Worm (Caenorhabditis elegans): Measurements from ENCODE around the gene F58E6.8.

DNA sequence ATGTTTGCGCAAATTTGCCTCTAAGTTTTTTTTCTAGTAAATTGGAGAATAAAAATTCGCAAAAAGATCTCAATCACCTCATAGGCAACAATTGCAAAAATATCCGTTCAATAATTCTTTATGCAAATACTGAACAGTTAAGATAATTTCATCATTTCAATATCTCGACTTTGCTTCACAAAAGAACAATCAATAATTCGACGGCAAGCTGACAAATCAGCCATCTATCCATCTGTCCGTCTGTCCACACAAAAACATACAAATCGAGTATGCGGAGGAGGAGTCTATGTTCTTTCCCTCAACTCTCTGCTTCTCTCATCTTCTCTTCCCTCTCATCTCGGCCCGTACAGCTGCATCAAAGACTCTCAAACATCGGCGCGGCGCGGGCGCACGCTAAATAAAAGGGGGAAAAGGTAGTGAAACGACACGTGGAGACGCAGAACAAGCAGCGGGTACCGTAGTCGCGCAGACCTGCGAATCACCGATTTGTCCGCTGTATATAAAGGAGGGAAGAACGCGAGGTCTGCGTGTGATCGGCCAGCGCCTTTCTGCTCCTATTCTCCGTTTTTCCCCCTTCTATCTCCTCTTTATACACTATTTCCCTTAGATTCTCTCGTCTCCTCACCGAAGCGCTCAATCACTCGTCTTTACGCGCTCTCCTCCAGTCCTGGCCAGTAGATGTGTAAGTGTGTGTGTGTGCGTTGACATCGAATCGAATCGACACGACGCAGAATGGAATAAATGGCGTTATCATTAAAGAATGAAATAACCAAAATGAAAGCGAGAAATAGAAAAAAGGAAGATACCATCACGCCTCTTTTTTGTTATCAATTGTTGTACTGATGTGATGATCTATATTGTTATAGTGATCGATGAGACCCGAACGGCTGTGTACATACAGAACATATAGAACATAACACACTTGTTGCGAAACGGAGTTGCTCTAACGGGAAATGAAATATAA is 24.6 kb downstream of the F58E6.8 start:
- peak; percentile 77 for TF ChIP-seq flt-1 (GFP tag; IDR thresholded peaks at IDR 0.05)
- no peak; the same call in 1 of the 2 replicates for TF ChIP-seq tab-1 (GFP tag; IDR thresholded peaks at IDR 0.05)
- TF ChIP-seq cog-1 (tag; optimal IDR thresholded peaks at IDR 0.05), result peak; percentile 97
- TF ChIP-seq ref-1 (GFP tag; conservative IDR thresholded peaks at IDR 0.05), result 0 out of 2 replicates have a peak, but pooled peaks have one; percentile 27
- TF ChIP-seq T22C8.4 (GFP tag; IDR thresholded peaks at IDR 0.05), result peak; percentile 63; the same call in 1 of the 2 replicates

All from whole organism, midembryonic.